Worm (Caenorhabditis elegans) whole organism, L1 larva: Measurements from ENCODE around the gene F35C11.6.

Experiments used
- ama-1 ChIP-seq: fragments of 150-350 bp; optimal IDR thresholded peaks from 2 replicates; lab custom pipeline; 2014
- elt-2 ChIP-seq: sonication (generic microtip); optimal IDR thresholded peaks from 2 replicates; lab custom pipeline; 2016; ENCODE audit warnings: missing genetic modification characterization, mild to moderate bottlenecking, inconsistent platforms, missing compliant biosample characterization, missing genetic modification reagents
- nhr-19 ChIP-seq: fragments of 200-800 bp; sonication (Bioruptor generic); conservative IDR thresholded peaks from 2 replicates; pipeline ENCODE4 v1.3.6; 2022; ENCODE audit warnings: missing genetic modification characterization, missing compliant biosample characterization
- sptf-1 ChIP-seq: fragments of 150-350 bp; optimal IDR thresholded peaks from 2 replicates; lab custom pipeline; 2014; ENCODE audit warnings: missing biosample characterization, missing genetic modification characterization
- ztf-11 ChIP-seq, 2 experiments: sonication (generic microtip); optimal IDR thresholded peaks; 2 replicates each; lab custom pipeline; 2016 to 2017; ENCODE audit warnings: missing genetic modification characterization in 2 of 2, missing biosample characterization in 1 of 2, missing compliant biosample characterization in 1 of 2

DNA sequence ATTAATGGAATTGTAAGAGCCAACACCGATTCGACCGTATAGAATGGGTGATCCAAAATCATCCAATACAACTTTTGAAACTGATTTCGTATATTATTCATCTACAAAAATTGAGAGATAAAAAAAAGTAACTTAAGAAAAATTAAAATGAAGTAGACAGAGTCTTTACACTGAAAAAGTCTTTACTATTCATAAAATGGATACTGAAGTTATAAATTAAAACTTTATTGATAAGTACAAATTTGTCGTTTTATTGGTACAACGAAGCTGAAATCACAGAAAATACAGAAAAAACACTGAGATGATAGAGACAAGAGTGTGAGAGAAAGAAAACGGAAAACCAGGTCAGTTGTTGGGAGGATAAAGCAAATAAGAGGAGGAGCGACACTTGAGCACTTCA is 44.6 kb downstream of the F35C11.6 start, which contains the start of gene M110.10:
- TF ChIP-seq sptf-1 (tag; lab: Kevin White, UChicago): no peak
- no peak for TF ChIP-seq nhr-19 (GFP tag; lab: Robert Waterston, UW)
- TF ChIP-seq elt-2 (tag; lab: Kevin White, UChicago): no peak
- no peak for TF ChIP-seq ama-1 (lab: Kevin White, UChicago)
- TF ChIP-seq ztf-11 (tag; optimal IDR thresholded peaks at IDR 0.05; lab: Kevin White, UChicago): no peak
